Worm (Caenorhabditis elegans) whole organism, midembryonic: ENCODE measurements around the gene adbp-1.

Experiments used
- ref-1 ChIP-seq: fragments of 200-800 bp; sonication (Bioruptor generic); conservative IDR thresholded peaks from 2 replicates; pipeline ENCODE4 v1.3.6; 2022; ENCODE audit warnings: missing genetic modification reagents, missing genetic modification characterization, missing compliant biosample characterization
- tab-1 ChIP-seq: fragments of 200-800 bp; sonication (Bioruptor generic); IDR thresholded peaks from 2 replicates; pipeline ENCODE4 v1.3.6; 2022; ENCODE audit warnings: missing genetic modification characterization, missing compliant biosample characterization

DNA sequence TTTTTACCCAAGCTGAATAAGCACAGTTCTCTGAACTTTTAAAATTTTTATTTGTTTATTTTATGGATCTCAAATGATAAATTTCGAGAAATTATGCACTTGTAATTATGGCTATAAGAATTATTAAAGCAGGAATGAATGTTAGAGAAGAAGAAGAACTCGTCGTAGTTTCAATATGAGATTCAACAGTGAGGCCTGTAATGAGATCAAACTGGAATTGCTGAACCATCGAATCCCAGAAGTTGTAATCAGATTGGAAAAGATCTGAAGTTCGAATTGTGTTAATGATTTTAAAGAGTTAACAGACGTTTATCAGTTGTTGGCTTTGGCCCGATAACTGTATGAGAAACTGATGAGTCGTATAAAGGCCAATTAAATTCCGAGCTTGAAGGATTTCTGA lies 11.8 kb downstream of the adbp-1 start:
- TF ChIP-seq tab-1: no peak
- no peak for TF ChIP-seq ref-1
